Worm (Caenorhabditis elegans) whole organism, midembryonic: Measurements from ENCODE around the gene Y73C8C.3.

ENCODE experiments used
- tab-1 ChIP-seq: fragments of 200-800 bp; sonication (Bioruptor generic); IDR thresholded peaks from 2 replicates; pipeline ENCODE4 v1.3.6; 2022; ENCODE audit warnings: missing genetic modification characterization, missing compliant biosample characterization
- ztf-23 ChIP-seq: fragments of 200-800 bp; sonication (Bioruptor generic); IDR thresholded peaks from 2 replicates; pipeline ENCODE4 v1.3.6; 2022; ENCODE audit warnings: missing genetic modification reagents, missing genetic modification characterization, missing compliant biosample characterization
- ztf-29 ChIP-seq: fragments of 200-800 bp; sonication (Bioruptor generic); IDR thresholded peaks from 2 replicates; pipeline ENCODE4 v1.3.6; 2022; ENCODE audit warnings: missing genetic modification reagents, missing genetic modification characterization, missing compliant biosample characterization

ce11 chrV:3080792-3081191 lies 34.3 kb upstream of the Y73C8C.3 start, which contains the start of gene srt-5:
- TF ChIP-seq ztf-29 (GFP tag; lab: Robert Waterston, UW) (no peak), tab-1 (GFP tag; lab: Robert Waterston, UW) (no peak), ztf-23 (GFP tag; lab: Robert Waterston, UW) (no peak)
